Worm (Caenorhabditis elegans) whole organism, L2 larva: ENCODE measurements around the gene fbxa-167.

ENCODE experiments used
- C34F6.9 ChIP-seq: fragments of 150-350 bp; optimal IDR thresholded peaks from 2 replicates; lab custom pipeline; 2014; ENCODE audit warnings: missing biosample characterization, missing genetic modification characterization
- F13H6.1 ChIP-seq: sonication (generic microtip); optimal IDR thresholded peaks from 2 replicates; lab custom pipeline; 2016; ENCODE audit warnings: missing genetic modification characterization, missing compliant biosample characterization
- ZK546.5 ChIP-seq: sonication (generic microtip); optimal IDR thresholded peaks from 2 replicates; lab custom pipeline; 2017; ENCODE audit warnings: missing biosample characterization, missing genetic modification characterization
- alr-1 ChIP-seq: fragments of 150-350 bp; optimal IDR thresholded peaks from 2 replicates; lab custom pipeline; 2014; ENCODE audit warnings: missing biosample characterization, missing genetic modification characterization
- ama-1 ChIP-seq: fragments of 150-350 bp; optimal IDR thresholded peaks from 2 replicates; lab custom pipeline; 2018; ENCODE audit warnings: inconsistent platforms
- blmp-1 ChIP-seq: sonication (generic microtip); optimal IDR thresholded peaks from 2 replicates; lab custom pipeline; 2017; ENCODE audit warnings: missing genetic modification characterization, mild to moderate bottlenecking, missing compliant biosample characterization, antibody characterized with exemption, moderate library complexity; ENCODE audit not compliant: insufficient read depth
- ceh-16 ChIP-seq: fragments of 150-350 bp; optimal IDR thresholded peaks from 2 replicates; lab custom pipeline; 2014; ENCODE audit warnings: missing biosample characterization, missing genetic modification characterization
- ceh-82 ChIP-seq: fragments of 150-350 bp; optimal IDR thresholded peaks from 2 replicates; lab custom pipeline; 2014; ENCODE audit warnings: missing biosample characterization, missing genetic modification characterization
- crh-2 ChIP-seq: sonication (generic microtip); optimal IDR thresholded peaks from 2 replicates; lab custom pipeline; 2017; ENCODE audit warnings: missing biosample characterization, missing genetic modification characterization
- dmd-4 ChIP-seq: sonication (generic microtip); optimal IDR thresholded peaks from 2 replicates; lab custom pipeline; 2017; ENCODE audit warnings: missing biosample characterization, missing genetic modification characterization
- egl-27 ChIP-seq: sonication (generic microtip); optimal IDR thresholded peaks from 3 replicates; lab custom pipeline; 2017; ENCODE audit warnings: missing biosample characterization, missing genetic modification reagents, missing genetic modification characterization
- elt-3 ChIP-seq: sonication (generic microtip); optimal IDR thresholded peaks from 2 replicates; lab custom pipeline; 2017; ENCODE audit warnings: missing biosample characterization, missing genetic modification characterization
- fos-1 ChIP-seq: fragments of 150-350 bp; optimal IDR thresholded peaks from 2 replicates; lab custom pipeline; 2014; ENCODE audit warnings: missing biosample characterization, missing genetic modification characterization
- gmeb-1 ChIP-seq: fragments of 150-350 bp; optimal IDR thresholded peaks from 2 replicates; lab custom pipeline; 2014; ENCODE audit warnings: missing biosample characterization, missing genetic modification characterization
- lin-11 ChIP-seq: fragments of 150-350 bp; sonication (generic microtip); optimal IDR thresholded peaks from 2 replicates; lab custom pipeline; 2014; ENCODE audit warnings: missing biosample characterization, missing genetic modification characterization, inconsistent platforms, mixed read lengths
- lin-39 ChIP-seq: fragments of 150-350 bp; optimal IDR thresholded peaks from 2 replicates; lab custom pipeline; 2014; ENCODE audit warnings: missing biosample characterization, missing genetic modification reagents, missing genetic modification characterization
- lsy-2 ChIP-seq, 2 experiments: fragments of 150-350 bp in 1 of 2; sonication (generic microtip) in 1 of 2; optimal IDR thresholded peaks; 2 replicates each; lab custom pipeline; 2014 to 2017; ENCODE audit warnings: missing biosample characterization in 2 of 2, missing genetic modification characterization in 2 of 2
- mab-5 ChIP-seq: fragments of 150-350 bp; optimal IDR thresholded peaks from 2 replicates; lab custom pipeline; 2014; ENCODE audit warnings: missing biosample characterization, missing genetic modification characterization
- mbf-1 ChIP-seq: sonication (generic microtip); optimal IDR thresholded peaks from 2 replicates; lab custom pipeline; 2017; ENCODE audit warnings: missing biosample characterization, missing genetic modification characterization
- mdl-1 ChIP-seq, 2 experiments: fragments of 150-350 bp in 1 of 2; sonication (generic microtip) in 1 of 2; optimal IDR thresholded peaks; 2 replicates each; lab custom pipeline; 2017; ENCODE audit warnings: missing biosample characterization in 2 of 2, missing genetic modification characterization in 2 of 2
- nhr-10 ChIP-seq: sonication (generic microtip); optimal IDR thresholded peaks from 2 replicates; lab custom pipeline; 2017; ENCODE audit warnings: missing biosample characterization, missing genetic modification characterization
- nhr-11 ChIP-seq: fragments of 150-350 bp; optimal IDR thresholded peaks from 2 replicates; lab custom pipeline; 2014; ENCODE audit warnings: missing biosample characterization, missing genetic modification characterization
- nhr-12 ChIP-seq: fragments of 150-350 bp; optimal IDR thresholded peaks from 2 replicates; lab custom pipeline; 2014; ENCODE audit warnings: missing biosample characterization, missing genetic modification characterization
- nhr-21 ChIP-seq: fragments of 150-350 bp; optimal IDR thresholded peaks from 2 replicates; lab custom pipeline; 2014; ENCODE audit warnings: missing biosample characterization, missing genetic modification characterization
- nhr-23 ChIP-seq: fragments of 150-350 bp; optimal IDR thresholded peaks from 2 replicates; lab custom pipeline; 2014; ENCODE audit warnings: missing biosample characterization, missing genetic modification reagents, missing genetic modification characterization
- nhr-237 ChIP-seq: fragments of 150-350 bp; optimal IDR thresholded peaks from 2 replicates; lab custom pipeline; 2014; ENCODE audit warnings: missing biosample characterization, missing genetic modification characterization
- nhr-25 ChIP-seq: fragments of 150-350 bp; sonication (generic microtip); optimal IDR thresholded peaks from 3 replicates; lab custom pipeline; 2014; ENCODE audit warnings: missing biosample characterization, missing genetic modification characterization
- nhr-6 ChIP-seq: fragments of 150-350 bp; optimal IDR thresholded peaks from 2 replicates; lab custom pipeline; 2014; ENCODE audit warnings: missing biosample characterization, missing genetic modification characterization
- nhr-77 ChIP-seq: fragments of 150-350 bp; optimal IDR thresholded peaks from 2 replicates; lab custom pipeline; 2014; ENCODE audit warnings: missing biosample characterization, missing genetic modification characterization
- peb-1 ChIP-seq: fragments of 150-350 bp; optimal IDR thresholded peaks from 2 replicates; lab custom pipeline; 2014; ENCODE audit warnings: missing biosample characterization, missing genetic modification characterization
- sem-4 ChIP-seq: fragments of 150-350 bp; optimal IDR thresholded peaks from 2 replicates; lab custom pipeline; 2014; ENCODE audit warnings: missing biosample characterization, missing genetic modification reagents, missing genetic modification characterization
- skn-1 ChIP-seq: sonication (generic microtip); optimal IDR thresholded peaks from 2 replicates; lab custom pipeline; 2017; ENCODE audit warnings: missing biosample characterization, missing genetic modification characterization
- sma-3 ChIP-seq: sonication (generic microtip); optimal IDR thresholded peaks from 2 replicates; lab custom pipeline; 2016; ENCODE audit warnings: missing genetic modification reagents, missing genetic modification characterization, missing compliant biosample characterization
- sma-9 ChIP-seq, 2 experiments: fragments of 150-350 bp in 1 of 2; sonication (generic microtip) in 1 of 2; optimal IDR thresholded peaks; 2 replicates each; lab custom pipeline; 2014 to 2016; ENCODE audit warnings: missing genetic modification characterization in 2 of 2, mild to moderate bottlenecking in 1 of 2, missing biosample characterization in 1 of 2, missing compliant biosample characterization in 1 of 2, missing genetic modification reagents in 1 of 2, moderate library complexity in 1 of 2
- snpc-4 ChIP-seq: fragments of 150-350 bp; optimal IDR thresholded peaks from 2 replicates; lab custom pipeline; 2014; ENCODE audit warnings: missing biosample characterization, missing genetic modification characterization
- unc-62 ChIP-seq: fragments of 150-350 bp; optimal IDR thresholded peaks from 2 replicates; lab custom pipeline; 2014; ENCODE audit warnings: missing biosample characterization, missing genetic modification reagents, missing genetic modification characterization
- zag-1 ChIP-seq: fragments of 150-350 bp; optimal IDR thresholded peaks from 2 replicates; lab custom pipeline; 2014; ENCODE audit warnings: missing biosample characterization, missing genetic modification characterization
- ztf-1 ChIP-seq: fragments of 200-800 bp; sonication (Bioruptor generic); conservative IDR thresholded peaks from 2 replicates; pipeline ENCODE4 v1.3.6; 2022; ENCODE audit warnings: missing genetic modification characterization, missing compliant biosample characterization
- ztf-11 ChIP-seq: sonication (generic microtip); optimal IDR thresholded peaks from 2 replicates; lab custom pipeline; 2017; ENCODE audit warnings: missing biosample characterization, missing genetic modification characterization
- ztf-4 ChIP-seq: fragments of 150-350 bp; optimal IDR thresholded peaks from 2 replicates; lab custom pipeline; 2014; ENCODE audit warnings: missing biosample characterization, missing genetic modification characterization

The fbxa-167 gene

ce11 chrII:13664993-13665680, 23.8 kb downstream of the fbxa-167 start:
- TF ChIP-seq elt-3 (tag; lab: Kevin White, UChicago): no peak
- TF ChIP-seq ceh-16: no peak
- TF ChIP-seq ZK546.5 (tag; lab: Kevin White, UChicago): no peak
- no peak for TF ChIP-seq F13H6.1 (tag; lab: Kevin White, UChicago)
- no peak for TF ChIP-seq alr-1 (tag; lab: Kevin White, UChicago)
- TF ChIP-seq nhr-237 (tag; lab: Kevin White, UChicago): no peak
- peak; percentile 85 for TF ChIP-seq sma-9 (GFP tag; optimal IDR thresholded peaks at IDR 0.05; lab: Kevin White, UChicago)
- no peak for TF ChIP-seq sma-9 (tag; optimal IDR thresholded peaks at IDR 0.05; lab: Kevin White, UChicago)
- peak in 1 of 2 experiments; percentile 37 for TF ChIP-seq lsy-2 (tag; optimal IDR thresholded peaks at IDR 0.05; lab: Kevin White, UChicago)
- TF ChIP-seq nhr-21: no peak
- no peak for TF ChIP-seq peb-1 (tag; lab: Kevin White, UChicago)
- TF ChIP-seq ceh-82: no peak
- TF ChIP-seq sem-4 (tag; lab: Kevin White, UChicago): no peak
- no peak for TF ChIP-seq ztf-1 (GFP tag; lab: Robert Waterston, UW)
- TF ChIP-seq egl-27 (tag; lab: Kevin White, UChicago): peak; percentile 49
- TF ChIP-seq C34F6.9 (tag; lab: Kevin White, UChicago): no peak
- TF ChIP-seq nhr-25 (tag; lab: Kevin White, UChicago): no peak
- TF ChIP-seq dmd-4 (tag; lab: Kevin White, UChicago): no peak
- TF ChIP-seq nhr-77: no peak
- TF ChIP-seq gmeb-1 (tag; lab: Kevin White, UChicago): peak; percentile 28
- TF ChIP-seq crh-2 (tag; lab: Kevin White, UChicago): peak; percentile 73
- TF ChIP-seq zag-1: no peak
- TF ChIP-seq nhr-6 (tag; lab: Kevin White, UChicago): no peak
- TF ChIP-seq unc-62: no peak
- TF ChIP-seq skn-1 (tag; lab: Kevin White, UChicago): no peak
- no peak for TF ChIP-seq ama-1 (lab: Kevin White, UChicago)
- TF ChIP-seq ztf-11 (tag; lab: Kevin White, UChicago): no peak
- no peak for TF ChIP-seq nhr-10 (tag; lab: Kevin White, UChicago)
- TF ChIP-seq lin-39 (tag; lab: Kevin White, UChicago): no peak
- no peak for TF ChIP-seq ztf-4 (tag; lab: Kevin White, UChicago)
- TF ChIP-seq sma-3 (GFP tag; lab: Kevin White, UChicago): peak; percentile 38
- TF ChIP-seq nhr-12: no peak
- no peak for TF ChIP-seq mdl-1 (tag; optimal IDR thresholded peaks at IDR 0.05; lab: Kevin White, UChicago)
- no peak for TF ChIP-seq snpc-4
- no peak for TF ChIP-seq lin-11
- TF ChIP-seq mbf-1 (tag; lab: Kevin White, UChicago): no peak
- no peak for TF ChIP-seq mab-5
- no peak for TF ChIP-seq nhr-23 (tag; lab: Kevin White, UChicago)
- no peak for TF ChIP-seq blmp-1 (tag; lab: Kevin White, UChicago)
- TF ChIP-seq nhr-11 (tag; lab: Kevin White, UChicago): no peak
- TF ChIP-seq fos-1 (tag; lab: Kevin White, UChicago): peak; percentile 90

ce11 chrII:13668844-13669441, 27.7 kb downstream of the fbxa-167 start, which contains the start of gene C31C9.7:
C31C9.7 (plus strand) TSS chrII:13669104.
- TF ChIP-seq blmp-1 (tag; lab: Kevin White, UChicago): peak; percentile 5
- peak; percentile 16 for TF ChIP-seq sma-3 (GFP tag; lab: Kevin White, UChicago)
- peak; percentile 29 for TF ChIP-seq F13H6.1 (tag; lab: Kevin White, UChicago)
- no peak for TF ChIP-seq egl-27 (tag; lab: Kevin White, UChicago)
- no peak for TF ChIP-seq nhr-10 (tag; lab: Kevin White, UChicago)
- peak; percentile 22 for TF ChIP-seq fos-1 (tag; lab: Kevin White, UChicago)
- peak; percentile 28 for TF ChIP-seq sma-9 (GFP tag; optimal IDR thresholded peaks at IDR 0.05; lab: Kevin White, UChicago)
- TF ChIP-seq sma-9 (tag; optimal IDR thresholded peaks at IDR 0.05; lab: Kevin White, UChicago): no peak
- TF ChIP-seq ama-1 (lab: Kevin White, UChicago): peak; percentile 82
